Worm (Caenorhabditis elegans) whole organism, L4/young adult: ENCODE results near the gene T10C6.15.

Experiments used
- W03F9.2 ChIP-seq: fragments of 150-350 bp; optimal IDR thresholded peaks from 2 replicates; lab custom pipeline; 2014; ENCODE audit warnings: missing biosample characterization, missing genetic modification characterization
- dao-5 ChIP-seq: sonication (generic microtip); optimal IDR thresholded peaks from 2 replicates; lab custom pipeline; 2016; ENCODE audit warnings: missing genotype, missing genetic modification characterization, moderate library complexity, missing compliant biosample characterization
- him-1 ChIP-seq: sonication (generic microtip); optimal IDR thresholded peaks from 2 replicates; lab custom pipeline; 2016; ENCODE audit warnings: missing genotype, missing genetic modification reagents, missing genetic modification characterization, missing compliant biosample characterization

DNA sequence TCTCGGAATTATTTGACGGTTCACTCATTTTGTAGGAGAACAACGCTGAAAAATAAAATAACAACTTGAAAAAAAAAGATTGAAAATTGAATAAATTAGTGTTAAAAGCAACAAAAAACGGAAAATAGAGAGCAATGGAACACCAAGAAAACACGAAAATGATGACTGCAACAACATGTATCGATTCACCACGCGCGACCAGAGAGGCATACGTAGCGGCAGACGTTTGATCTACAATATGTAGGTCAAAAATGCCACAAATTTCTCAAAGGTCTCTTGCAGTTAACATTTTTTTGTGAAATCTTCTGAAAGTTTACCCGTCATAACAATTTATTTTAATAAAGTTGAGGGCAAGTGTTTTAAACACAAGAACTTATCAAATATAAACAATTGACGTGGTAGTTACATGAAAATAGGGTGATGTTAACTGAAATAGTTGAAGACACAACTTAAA is 11.3 kb upstream of the T10C6.15 start, which contains the start of gene F14H3.5:
- no peak for TF ChIP-seq W03F9.2 (tag; lab: Kevin White, UChicago)
- no peak for TF ChIP-seq dao-5 (tag; lab: Kevin White, UChicago)
- TF ChIP-seq him-1, result no peak
